Fruit fly (Drosophila melanogaster) whole organism, prepupa: ENCODE results near the gene RpL34a.

Source experiments
- Blimp-1 ChIP-seq: fragments of 200-800 bp; sonication (Bioruptor generic); optimal IDR thresholded peaks from 3 replicates; lab custom pipeline; 2017; ENCODE audit warnings: missing biosample characterization, missing genetic modification characterization, mild to moderate bottlenecking, moderate library complexity, missing genetic modification reagents
- CG10631 ChIP-seq: fragments of 200-800 bp; sonication (Bioruptor generic); optimal IDR thresholded peaks from 2 replicates; lab custom pipeline; 2016; ENCODE audit warnings: missing biosample characterization, missing genetic modification characterization
- CG10669 ChIP-seq: fragments of 200-800 bp; sonication (Bioruptor generic); optimal IDR thresholded peaks from 3 replicates; lab custom pipeline; 2018; ENCODE audit warnings: missing biosample characterization, mild to moderate bottlenecking, missing genetic modification characterization, moderate library complexity
- CG11294 ChIP-seq: fragments of 200-800 bp; sonication (Bioruptor generic); IDR thresholded peaks from 2 replicates; pipeline ENCODE4 v1.3.6; 2022; ENCODE audit warnings: missing biosample characterization, missing genetic modification characterization
- CG11762 ChIP-seq: fragments of 200-800 bp; sonication (Bioruptor generic); optimal IDR thresholded peaks from 3 replicates; lab custom pipeline; 2016; ENCODE audit warnings: missing biosample characterization, missing genetic modification characterization; ENCODE audit not compliant: insufficient read depth
- CG11902 ChIP-seq: fragments of 200-800 bp; sonication (Bioruptor generic); optimal IDR thresholded peaks from 3 replicates; lab custom pipeline; 2016; ENCODE audit warnings: missing biosample characterization, missing genetic modification characterization
- CG15336 ChIP-seq: fragments of 200-800 bp; sonication (Bioruptor generic); IDR thresholded peaks from 2 replicates; pipeline ENCODE4 v1.3.6; 2022; ENCODE audit warnings: missing biosample characterization, missing genetic modification characterization
- CG1621 ChIP-seq: fragments of 200-800 bp; sonication (Bioruptor generic); optimal IDR thresholded peaks from 3 replicates; lab custom pipeline; 2018; ENCODE audit warnings: missing biosample characterization, mild to moderate bottlenecking, missing genetic modification characterization
- CG16779 ChIP-seq: fragments of 200-800 bp; sonication (Bioruptor generic); optimal IDR thresholded peaks from 3 replicates; lab custom pipeline; 2017; ENCODE audit warnings: missing biosample characterization, mild to moderate bottlenecking, missing genetic modification characterization
- CG3032 ChIP-seq: fragments of 200-800 bp; optimal IDR thresholded peaks from 2 replicates; lab custom pipeline; 2019; ENCODE audit warnings: missing biosample characterization, mild to moderate bottlenecking, missing genetic modification characterization, moderate library complexity
- CG31627 ChIP-seq: fragments of 200-800 bp; sonication (Bioruptor generic); optimal IDR thresholded peaks from 3 replicates; lab custom pipeline; 2016; ENCODE audit warnings: missing biosample characterization, missing genetic modification characterization
- CG32006 ChIP-seq: fragments of 200-800 bp; sonication (Bioruptor generic); optimal IDR thresholded peaks from 3 replicates; lab custom pipeline; 2017; ENCODE audit warnings: missing biosample characterization, mild to moderate bottlenecking, missing genetic modification characterization
- CG3919 ChIP-seq: fragments of 200-800 bp; sonication (Bioruptor generic); optimal IDR thresholded peaks from 3 replicates; lab custom pipeline; 2016; ENCODE audit warnings: missing biosample characterization, missing genetic modification characterization
- CG4318 ChIP-seq: fragments of 200-800 bp; sonication (Bioruptor generic); optimal IDR thresholded peaks from 3 replicates; lab custom pipeline; 2017; ENCODE audit warnings: missing biosample characterization, mild to moderate bottlenecking, missing genetic modification characterization
- CG6163 ChIP-seq: fragments of 200-800 bp; sonication (Bioruptor generic); IDR thresholded peaks from 3 replicates; pipeline ENCODE4 v1.3.6; 2022; ENCODE audit warnings: missing biosample characterization, missing genetic modification characterization
- CG6276 ChIP-seq: fragments of 200-800 bp; sonication (Bioruptor generic); optimal IDR thresholded peaks from 2 replicates; lab custom pipeline; 2017; ENCODE audit warnings: missing biosample characterization, mild to moderate bottlenecking, missing genetic modification characterization
- CG6792 ChIP-seq: fragments of 200-800 bp; sonication (Bioruptor generic); optimal IDR thresholded peaks from 3 replicates; lab custom pipeline; 2016; ENCODE audit warnings: missing biosample characterization, missing genetic modification characterization
- CG6808 ChIP-seq: fragments of 200-800 bp; sonication (Bioruptor generic); optimal IDR thresholded peaks from 3 replicates; lab custom pipeline; 2017; ENCODE audit warnings: missing biosample characterization, missing genetic modification characterization, mild to moderate bottlenecking, moderate library complexity, missing genetic modification reagents
- CG6854 ChIP-seq: fragments of 200-800 bp; sonication (Bioruptor generic); optimal IDR thresholded peaks from 2 replicates; lab custom pipeline; 2017; ENCODE audit warnings: missing biosample characterization, mild to moderate bottlenecking, missing genetic modification characterization
- CG7368 ChIP-seq: fragments of 200-800 bp; sonication (Bioruptor generic); optimal IDR thresholded peaks from 3 replicates; lab custom pipeline; 2016; ENCODE audit warnings: missing biosample characterization, missing genetic modification characterization
- CG8119 ChIP-seq: fragments of 200-800 bp; sonication (Bioruptor generic); IDR thresholded peaks from 3 replicates; pipeline ENCODE4 v1.3.6; 2022; ENCODE audit warnings: missing biosample characterization, missing genetic modification characterization
- Eip75B ChIP-seq: fragments of 200-800 bp; sonication (Bioruptor generic); optimal IDR thresholded peaks from 3 replicates; lab custom pipeline; 2016; ENCODE audit warnings: missing biosample characterization, missing genetic modification characterization
- Eip78C ChIP-seq: fragments of 200-800 bp; sonication (Bioruptor generic); peaks from one replicate; lab custom pipeline; 2016; ENCODE audit warnings: missing biosample characterization, missing genetic modification characterization
- Eip93F ChIP-seq: fragments of 200-800 bp; sonication (Bioruptor generic); optimal IDR thresholded peaks from 2 replicates; lab custom pipeline; 2016; ENCODE audit warnings: missing biosample characterization, mild to moderate bottlenecking, missing genetic modification characterization
- Ets21C ChIP-seq: fragments of 200-800 bp; sonication (Bioruptor generic); optimal IDR thresholded peaks from 3 replicates; lab custom pipeline; 2016; ENCODE audit warnings: missing biosample characterization, missing genetic modification characterization
- Ets96B ChIP-seq: fragments of 200-800 bp; optimal IDR thresholded peaks from 2 replicates; lab custom pipeline; 2019; ENCODE audit warnings: missing biosample characterization, mild to moderate bottlenecking, missing genetic modification characterization, moderate library complexity
- Hr38 ChIP-seq: sonication (Bioruptor generic); optimal IDR thresholded peaks from 2 replicates; lab custom pipeline; 2016; ENCODE audit warnings: missing biosample characterization, missing genetic modification characterization
- Hr4 ChIP-seq: fragments of 200-800 bp; sonication (Bioruptor generic); optimal IDR thresholded peaks from 3 replicates; lab custom pipeline; 2016; ENCODE audit warnings: missing biosample characterization, missing genetic modification characterization
- Lpt ChIP-seq: fragments of 200-800 bp; sonication (Bioruptor generic); optimal IDR thresholded peaks from 3 replicates; lab custom pipeline; 2016; ENCODE audit warnings: missing biosample characterization, missing genetic modification characterization
- Met ChIP-seq: fragments of 200-800 bp; sonication (Bioruptor generic); optimal IDR thresholded peaks from 3 replicates; lab custom pipeline; 2016; ENCODE audit warnings: missing biosample characterization, missing genetic modification characterization
- OdsH ChIP-seq: fragments of 200-800 bp; sonication (Bioruptor generic); optimal IDR thresholded peaks from 3 replicates; lab custom pipeline; 2016; ENCODE audit warnings: missing biosample characterization, missing genetic modification characterization
- Smox ChIP-seq: fragments of 200-800 bp; sonication (Bioruptor generic); optimal IDR thresholded peaks from 3 replicates; lab custom pipeline; 2016; ENCODE audit warnings: missing biosample characterization, missing genetic modification characterization
- Sox102F ChIP-seq: fragments of 200-800 bp; sonication (Bioruptor generic); optimal IDR thresholded peaks from 2 replicates; lab custom pipeline; 2016; ENCODE audit warnings: missing biosample characterization, mild to moderate bottlenecking, missing genetic modification characterization
- Sox14 ChIP-seq: fragments of 200-800 bp; sonication (Bioruptor generic); optimal IDR thresholded peaks from 3 replicates; lab custom pipeline; 2016; ENCODE audit warnings: missing biosample characterization, missing genetic modification characterization
- Sox15 ChIP-seq: fragments of 200-800 bp; sonication (Bioruptor generic); optimal IDR thresholded peaks from 3 replicates; lab custom pipeline; 2016; ENCODE audit warnings: missing biosample characterization, missing genetic modification characterization
- achi ChIP-seq: fragments of 200-800 bp; sonication (Bioruptor generic); optimal IDR thresholded peaks from 3 replicates; lab custom pipeline; 2016; ENCODE audit warnings: missing biosample characterization, missing genetic modification characterization
- acj6 ChIP-seq: fragments of 200-800 bp; sonication (Bioruptor generic); optimal IDR thresholded peaks from 3 replicates; lab custom pipeline; 2016; ENCODE audit warnings: missing biosample characterization, missing genetic modification characterization
- cyc ChIP-seq: fragments of 200-800 bp; sonication (Bioruptor generic); optimal IDR thresholded peaks from 3 replicates; lab custom pipeline; 2016; ENCODE audit warnings: missing biosample characterization, missing genetic modification characterization
- dac ChIP-seq: fragments of 200-800 bp; sonication (Bioruptor generic); optimal IDR thresholded peaks from 2 replicates; lab custom pipeline; 2017; ENCODE audit warnings: missing biosample characterization, mild to moderate bottlenecking, missing genetic modification characterization
- dsx ChIP-seq: fragments of 200-800 bp; optimal IDR thresholded peaks from 3 replicates; lab custom pipeline; 2019; ENCODE audit warnings: missing biosample characterization, mild to moderate bottlenecking, missing genetic modification characterization, moderate library complexity; ENCODE audit not compliant: poor library complexity, severe bottlenecking
- eg ChIP-seq: fragments of 200-800 bp; sonication (Bioruptor generic); IDR thresholded peaks from 3 replicates; pipeline ENCODE4 v1.3.6; 2022; ENCODE audit warnings: missing biosample characterization, missing genetic modification characterization
- esn ChIP-seq: fragments of 200-800 bp; sonication (Bioruptor generic); optimal IDR thresholded peaks from 2 replicates; lab custom pipeline; 2016; ENCODE audit warnings: missing biosample characterization, mild to moderate bottlenecking, missing genetic modification characterization, moderate library complexity
- fd59A ChIP-seq: fragments of 200-800 bp; sonication (Bioruptor generic); optimal IDR thresholded peaks from 2 replicates; lab custom pipeline; 2017; ENCODE audit warnings: missing biosample characterization, mild to moderate bottlenecking, missing genetic modification characterization, missing genetic modification reagents
- fd85E ChIP-seq: fragments of 200-800 bp; sonication (Bioruptor generic); optimal IDR thresholded peaks from 3 replicates; lab custom pipeline; 2016; ENCODE audit warnings: missing biosample characterization, missing genetic modification characterization
- fkh ChIP-seq: fragments of 200-800 bp; sonication (Bioruptor generic); optimal IDR thresholded peaks from 3 replicates; lab custom pipeline; 2017; ENCODE audit warnings: missing biosample characterization, mild to moderate bottlenecking, missing genetic modification characterization, moderate library complexity
- pdm3 ChIP-seq: fragments of 200-800 bp; sonication (Bioruptor generic); optimal IDR thresholded peaks from 3 replicates; lab custom pipeline; 2016; ENCODE audit warnings: missing biosample characterization, missing genetic modification characterization
- salr ChIP-seq, 2 experiments: fragments of 200-800 bp; sonication (Bioruptor generic); optimal IDR thresholded peaks; 3 replicates each; lab custom pipeline; 2016 to 2018; ENCODE audit warnings: missing biosample characterization in 2 of 2, missing genetic modification characterization in 2 of 2, mild to moderate bottlenecking in 1 of 2
- spab ChIP-seq: fragments of 200-800 bp; sonication (Bioruptor generic); optimal IDR thresholded peaks from 2 replicates; lab custom pipeline; 2017; ENCODE audit warnings: missing biosample characterization, mild to moderate bottlenecking, missing genetic modification characterization, missing genetic modification reagents
- ss ChIP-seq, 2 experiments: fragments of 200-800 bp; sonication (Bioruptor generic); optimal IDR thresholded peaks; 2 replicates in 1 of 2; 3 replicates in 1 of 2; lab custom pipeline; 2017 to 2018; ENCODE audit warnings: mild to moderate bottlenecking in 2 of 2, missing biosample characterization in 2 of 2, missing genetic modification characterization in 2 of 2, moderate library complexity in 1 of 2
- svp ChIP-seq: fragments of 200-800 bp; sonication (Bioruptor generic); peaks from one replicate; lab custom pipeline; 2016; ENCODE audit warnings: missing biosample characterization, missing genetic modification characterization
- topi ChIP-seq: fragments of 200-800 bp; sonication (Bioruptor generic); optimal IDR thresholded peaks from 3 replicates; lab custom pipeline; 2016; ENCODE audit warnings: missing biosample characterization, missing genetic modification characterization
- vri ChIP-seq: fragments of 200-800 bp; sonication (Bioruptor generic); optimal IDR thresholded peaks from 3 replicates; lab custom pipeline; 2016; ENCODE audit warnings: missing biosample characterization, mild to moderate bottlenecking, missing genetic modification characterization

The RpL34a gene

DNA sequence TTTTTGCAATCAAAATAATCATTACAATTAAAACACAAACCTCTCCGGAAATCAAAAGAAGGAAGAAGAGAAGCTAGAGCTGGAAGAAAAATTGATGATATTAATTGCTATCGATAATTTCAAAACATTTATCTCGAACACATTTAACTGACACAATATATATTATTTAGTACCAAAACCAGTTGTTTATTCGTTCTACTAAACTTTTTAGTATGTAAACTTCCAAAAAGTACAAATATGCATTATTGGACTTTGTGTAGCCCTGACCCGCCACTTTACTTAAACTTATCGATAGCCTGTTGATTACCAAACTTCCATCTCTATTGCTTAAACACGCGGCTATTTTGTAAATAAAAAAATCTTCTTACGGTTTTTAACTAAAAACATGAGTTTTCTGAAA is at the start of gene RpL34a, which contains the start of gene Trmt61:
RpL34a (minus strand) TSS at position 73 of the 400 bp plus-strand sequence.
Trmt61 (plus strand) TSS at position 302 of the 400 bp plus-strand sequence.
- TF ChIP-seq CG11294 (GFP tag; lab: Robert Waterston, UW) (no peak), CG6854 (peak; percentile 90), Ets96B (peak; percentile 64), Sox14 (GFP tag; lab: Kevin White, UChicago) (peak; percentile 56), CG6792 (GFP tag; lab: Kevin White, UChicago) (peak; percentile 75), CG4318 (GFP tag; lab: Kevin White, UChicago) (no peak), CG6163 (GFP tag; lab: Robert Waterston, UW) (peak; percentile 66), spab (no peak), CG10631 (GFP tag; lab: Kevin White, UChicago) (peak; percentile 45), CG32006 (GFP tag; lab: Kevin White, UChicago) (peak; percentile 46), CG10669 (GFP tag; lab: Kevin White, UChicago) (peak; percentile 76), eg (GFP tag; lab: Robert Waterston, UW) (peak; percentile 67), Blimp-1 (GFP tag; lab: Kevin White, UChicago) (peak; percentile 74), fkh (GFP tag; lab: Kevin White, UChicago) (peak; percentile 98), Eip78C (GFP tag; lab: Kevin White, UChicago) (peak; percentile 96), dac (GFP tag; lab: Kevin White, UChicago) (no peak), topi (peak; percentile 79), ss (GFP tag; optimal IDR thresholded peaks at IDR 0.05; lab: Kevin White, UChicago) (peak; percentile 75 to 89), CG31627 (GFP tag; lab: Kevin White, UChicago) (peak; percentile 74), Ets21C (GFP tag; lab: Kevin White, UChicago) (peak; percentile 50), pdm3 (GFP tag; lab: Kevin White, UChicago) (peak; percentile 79), cyc (GFP tag; lab: Kevin White, UChicago) (peak; percentile 72), OdsH (GFP tag; lab: Kevin White, UChicago) (peak; percentile 73), fd85E (GFP tag; lab: Kevin White, UChicago) (peak; percentile 50), Eip75B (GFP tag; lab: Kevin White, UChicago) (peak; percentile 87), CG15336 (GFP tag; lab: Robert Waterston, UW) (peak; percentile 43; the same call in 1 of the 2 replicates), svp (GFP tag; lab: Kevin White, UChicago) (peak; percentile 90), CG7368 (GFP tag; lab: Kevin White, UChicago) (peak; percentile 62), CG16779 (tag; lab: Kevin White, UChicago) (peak; percentile 70), Sox102F (GFP tag; lab: Kevin White, UChicago) (peak; percentile 78), Eip93F (GFP tag; lab: Kevin White, UChicago) (no peak), Hr4 (GFP tag; lab: Kevin White, UChicago) (peak; percentile 47), achi (GFP tag; lab: Kevin White, UChicago) (peak; percentile 77), CG3032 (tag; lab: Kevin White, UChicago) (peak; percentile 73), CG1621 (tag; lab: Kevin White, UChicago) (peak; percentile 14), Hr38 (GFP tag; lab: Kevin White, UChicago) (no peak), Met (GFP tag; lab: Kevin White, UChicago) (peak; percentile 82), acj6 (GFP tag; lab: Kevin White, UChicago) (peak; percentile 68), fd59A (GFP tag; lab: Kevin White, UChicago) (peak; percentile 42), esn (peak; percentile 87), CG8119 (GFP tag; lab: Robert Waterston, UW) (peak; percentile 29; the same call in 1 of the 3 replicates), CG6276 (GFP tag; lab: Kevin White, UChicago) (no peak), vri (GFP tag; lab: Kevin White, UChicago) (peak; percentile 70), CG11762 (GFP tag; lab: Kevin White, UChicago) (peak; percentile 73), salr (GFP tag; optimal IDR thresholded peaks at IDR 0.05; lab: Kevin White, UChicago) (peak; percentile 36 to 56), dsx (GFP tag; lab: Kevin White, UChicago) (peak; percentile 61), Lpt (GFP tag; lab: Kevin White, UChicago) (no peak), CG3919 (GFP tag; lab: Kevin White, UChicago) (peak; percentile 80), CG6808 (GFP tag; lab: Kevin White, UChicago) (peak; percentile 80), CG11902 (GFP tag; lab: Kevin White, UChicago) (peak; percentile 41), Smox (GFP tag; lab: Kevin White, UChicago) (peak; percentile 78), Sox15 (peak; percentile 6)
